Worm (Caenorhabditis elegans): ENCODE measurements around the gene act-4.

Gene act-4

DNA sequence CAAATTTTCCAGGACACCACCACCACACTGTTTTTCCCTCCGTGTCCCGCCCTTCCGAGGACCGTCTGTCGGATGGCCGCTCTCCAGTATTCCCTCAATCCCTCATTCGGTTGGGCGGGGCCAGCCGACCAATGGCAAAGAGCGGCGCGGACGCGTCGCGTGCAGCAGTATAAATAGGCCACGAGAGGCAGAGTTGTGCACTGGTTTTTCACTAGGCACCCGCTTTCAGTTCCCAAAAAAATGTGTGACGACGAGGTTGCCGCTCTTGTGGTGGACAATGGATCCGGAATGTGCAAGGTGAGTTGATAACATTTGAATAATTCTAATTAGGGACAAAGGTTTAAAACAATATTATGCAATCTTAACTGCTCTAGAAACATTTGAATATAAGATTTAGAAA, at the start of gene act-4:
TSS of gene act-4 (plus strand) at position 200 of the 400 bp plus-strand sequence.
- TF ChIP-seq pbrm-1 (GFP tag; IDR thresholded peaks at IDR 0.05) (0 out of 2 replicates have a peak, but pooled peaks have one; percentile 28), gei-17 (GFP tag; optimal IDR thresholded peaks at IDR 0.05) (peak; percentile 3), F52B5.7 (tag; optimal IDR thresholded peaks at IDR 0.05) (peak; percentile 34), snpc-1.3 (tag; optimal IDR thresholded peaks at IDR 0.05; ENCODE audit: insufficient read depth) (no peak), ZK185.1 (tag; optimal IDR thresholded peaks at IDR 0.05; ENCODE audit: poor library complexity, severe bottlenecking) (peak; percentile 1), madf-10 (tag; optimal IDR thresholded peaks at IDR 0.05) (no peak), cebp-1 (GFP tag; IDR thresholded peaks at IDR 0.05) (no peak), cebp-1 (tag; optimal IDR thresholded peaks at IDR 0.05) (peak; percentile 58), egrh-3 (GFP tag; IDR thresholded peaks at IDR 0.05) (peak; percentile 43; the same call in 1 of the 2 replicates), hrde-1 (tag; optimal IDR thresholded peaks at IDR 0.05; ENCODE audit: borderline replicate concordance) (no peak), lin-40 (tag; optimal IDR thresholded peaks at IDR 0.05) (peak; percentile 26), ama-1 (optimal IDR thresholded peaks at IDR 0.05) (peak; percentile 84), ama-1 (GFP tag; optimal IDR thresholded peaks at IDR 0.05) (peak in 1 of 2 experiments; percentile 26), sea-2 (GFP tag; IDR thresholded peaks at IDR 0.05) (0 out of 2 replicates have a peak, but pooled peaks have one; percentile 54), dox-1 (GFP tag; IDR thresholded peaks at IDR 0.05) (peak; percentile 23; the same call in 1 of the 2 replicates), egl-18 (GFP tag; IDR thresholded peaks at IDR 0.05) (0 out of 2 replicates have a peak, but pooled peaks have one; percentile 45), ceh-27 (GFP tag; optimal IDR thresholded peaks at IDR 0.05) (peak; percentile 68), rec-8 (tag; optimal IDR thresholded peaks at IDR 0.05) (no peak), K11D2.4 (GFP tag; IDR thresholded peaks at IDR 0.05) (0 out of 2 replicates have a peak, but pooled peaks have one; percentile 43), hmg-1.2 (GFP tag; IDR thresholded peaks at IDR 0.05) (peak; percentile 27; the same call in 1 of the 2 replicates), chd-7 (tag; optimal IDR thresholded peaks at IDR 0.05) (peak; percentile 6), nfya-1 (tag; optimal IDR thresholded peaks at IDR 0.05; ENCODE audit: borderline replicate concordance, insufficient read depth) (no peak), mcd-1 (GFP tag; IDR thresholded peaks at IDR 0.05) (peak; percentile 48; the same call in 1 of the 2 replicates), somi-1 (GFP tag; optimal IDR thresholded peaks at IDR 0.05) (peak; percentile 41), K12H6.12 (tag; optimal IDR thresholded peaks at IDR 0.05) (peak; percentile 48), zfh-2 (GFP tag; conservative IDR thresholded peaks at IDR 0.05) (peak; percentile 97), die-1 (tag; optimal IDR thresholded peaks at IDR 0.05) (peak; percentile 5), atf-7 (tag; optimal IDR thresholded peaks at IDR 0.05) (peak; percentile 40), nfyb-1 (GFP tag; IDR thresholded peaks at IDR 0.05) (peak; percentile 97), F57A8.1 (GFP tag; optimal IDR thresholded peaks at IDR 0.05) (no peak), tbp1 (GFP tag; optimal IDR thresholded peaks at IDR 0.05) (peak; percentile 50), madf-6 (GFP tag; IDR thresholded peaks at IDR 0.05) (no peak), unc-130 (GFP tag; optimal IDR thresholded peaks at IDR 0.05) (no peak), mel-28 (tag; optimal IDR thresholded peaks at IDR 0.05; ENCODE audit: borderline replicate concordance) (no peak)

DNA sequence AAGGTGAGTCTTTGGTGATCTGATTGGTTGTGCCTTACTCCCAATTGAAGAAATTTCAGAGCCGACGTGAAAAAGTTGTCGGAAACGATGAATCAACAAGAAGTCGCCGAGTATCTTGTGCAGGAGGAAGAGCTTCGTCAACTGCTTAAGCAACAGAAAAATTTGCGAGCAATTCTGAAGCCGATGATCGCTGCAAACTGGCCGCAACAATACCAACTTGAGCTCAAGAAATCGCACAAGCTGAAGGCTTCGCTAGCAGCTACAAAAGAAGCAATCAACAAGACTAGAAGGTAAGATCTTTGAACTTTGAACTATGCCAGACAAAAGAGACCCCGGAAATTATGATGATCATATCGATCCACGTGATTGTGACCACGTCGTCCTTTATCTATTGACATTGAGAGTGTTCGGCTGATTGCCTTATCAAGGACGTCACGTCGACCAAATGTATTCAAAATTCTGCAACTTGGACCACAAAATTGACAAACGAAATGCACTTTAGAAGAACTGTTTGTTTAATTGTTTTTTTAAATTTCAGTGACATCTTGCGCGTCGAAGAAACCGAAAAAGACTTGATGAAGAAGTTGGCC, 49.0 kb upstream of the act-4 start:
- TF ChIP-seq chd-7 (tag; optimal IDR thresholded peaks at IDR 0.05): peak; percentile 1
- TF ChIP-seq fkh-3 (tag; optimal IDR thresholded peaks at IDR 0.05): no peak
- no peak for TF ChIP-seq ztf-28 (GFP tag; IDR thresholded peaks at IDR 0.05)
- 0 out of 2 replicates have a peak, but pooled peaks have one; percentile 61 for TF ChIP-seq madf-3 (GFP tag; IDR thresholded peaks at IDR 0.05)
- no peak for TF ChIP-seq cebp-1 (GFP tag; IDR thresholded peaks at IDR 0.05)
- no peak for TF ChIP-seq cebp-1 (tag; optimal IDR thresholded peaks at IDR 0.05)
- TF ChIP-seq lsy-27 (tag; optimal IDR thresholded peaks at IDR 0.05; ENCODE audit: borderline replicate concordance, insufficient read depth): no peak
- TF ChIP-seq attf-6 (GFP tag; IDR thresholded peaks at IDR 0.05): no peak
- no peak for TF ChIP-seq lin-26 (GFP tag; IDR thresholded peaks at IDR 0.05)
